Fruit fly (Drosophila melanogaster): ENCODE data around the gene Cyp4s3.

Cyp4s3 gene

DNA sequence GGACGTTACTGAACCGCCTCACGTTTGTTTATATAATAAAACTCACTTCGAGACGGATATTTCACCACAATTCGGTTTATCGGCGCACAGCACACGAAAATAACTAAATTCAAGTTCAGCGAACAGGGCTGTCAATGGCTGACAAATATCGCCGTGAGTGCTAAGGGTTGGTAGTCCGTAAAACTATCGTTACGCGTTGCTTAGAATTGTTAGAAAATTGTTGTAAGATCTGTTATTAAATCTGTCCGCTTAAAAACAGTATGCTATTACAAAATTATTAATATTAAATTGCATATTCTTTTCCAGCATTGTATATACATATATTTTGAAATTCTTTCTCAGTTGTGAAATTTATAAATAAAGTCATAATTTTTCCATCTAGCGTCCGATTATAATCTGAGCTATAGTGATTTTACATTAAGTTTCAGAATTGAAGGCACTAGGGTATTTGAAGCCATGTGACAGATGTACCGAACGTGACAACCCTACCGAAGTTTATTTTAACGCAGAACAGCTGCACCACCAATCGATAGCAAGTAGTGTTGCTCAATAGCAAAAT lies 31.7 kb downstream of the Cyp4s3 start, which contains the start of gene Cox17:
Cox17 (minus strand) TSS at position 120 of the 559 bp plus-strand sequence.
- TF ChIP-seq psq (optimal IDR thresholded peaks at IDR 0.05), result no peak
- no peak for TF ChIP-seq insv (optimal IDR thresholded peaks at IDR 0.05)
- no peak for TF ChIP-seq h (optimal IDR thresholded peaks at IDR 0.05)

dm6 chrX:15082681-15083080 lies 33.7 kb downstream of the Cyp4s3 start, which contains the start of gene CG33178:
Gene CG33178 (plus strand): TSS chrX:15082827.
- TF ChIP-seq h (optimal IDR thresholded peaks at IDR 0.05) (no peak), Myc (optimal IDR thresholded peaks at IDR 0.05) (no peak), insv (optimal IDR thresholded peaks at IDR 0.05) (no peak), Sin3A (optimal IDR thresholded peaks at IDR 0.05) (no peak), ttk (optimal IDR thresholded peaks at IDR 0.05) (no peak), psq (optimal IDR thresholded peaks at IDR 0.05) (no peak)

dm6 chrX:15080780-15081402 lies 35.5 kb downstream of the Cyp4s3 start, which contains the start of gene CG33177:
Gene CG33177 (plus strand): TSS chrX:15081367.
- no peak for TF ChIP-seq Sin3A (optimal IDR thresholded peaks at IDR 0.05)
- no peak for TF ChIP-seq Myc (optimal IDR thresholded peaks at IDR 0.05)
- no peak for TF ChIP-seq h (optimal IDR thresholded peaks at IDR 0.05)
- TF ChIP-seq insv (optimal IDR thresholded peaks at IDR 0.05), result no peak
- no peak for TF ChIP-seq psq (optimal IDR thresholded peaks at IDR 0.05)
- TF ChIP-seq ttk (optimal IDR thresholded peaks at IDR 0.05), result no peak

dm6 chrX:15079945-15080344 lies 36.4 kb downstream of the Cyp4s3 start:
- TF ChIP-seq h (optimal IDR thresholded peaks at IDR 0.05) (no peak), insv (optimal IDR thresholded peaks at IDR 0.05) (no peak), Sin3A (optimal IDR thresholded peaks at IDR 0.05) (no peak), psq (optimal IDR thresholded peaks at IDR 0.05) (no peak), Myc (optimal IDR thresholded peaks at IDR 0.05) (no peak), ttk (optimal IDR thresholded peaks at IDR 0.05) (no peak)

- TF ChIP-seq insv (optimal IDR thresholded peaks at IDR 0.05) (no peak), ttk (optimal IDR thresholded peaks at IDR 0.05) (no peak), psq (optimal IDR thresholded peaks at IDR 0.05) (no peak), Myc (optimal IDR thresholded peaks at IDR 0.05) (no peak), h (optimal IDR thresholded peaks at IDR 0.05) (no peak), Sin3A (optimal IDR thresholded peaks at IDR 0.05) (no peak)
Observed at dm6 chrX:15079163-15079809, 37.1 kb downstream of the Cyp4s3 start.

DNA sequence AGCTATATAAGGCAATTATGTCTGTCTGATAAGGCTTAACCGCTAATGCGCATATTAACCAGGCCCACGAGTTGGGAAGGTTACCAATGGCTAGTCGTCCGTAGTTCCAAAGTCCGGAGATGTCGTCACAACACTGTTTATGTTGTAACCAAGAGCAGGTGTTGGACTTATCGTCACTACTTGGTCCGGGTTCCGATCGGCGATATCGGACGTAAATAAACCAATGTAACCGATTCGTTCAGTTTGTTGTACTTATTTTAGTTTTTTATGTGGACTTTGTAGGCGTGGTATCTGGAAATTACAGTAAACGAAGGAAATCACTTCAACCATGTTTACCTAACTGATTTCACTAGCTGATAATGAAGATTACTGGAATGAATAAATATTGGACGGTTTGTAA lies 37.9 kb downstream of the Cyp4s3 start:
- TF ChIP-seq Sin3A (optimal IDR thresholded peaks at IDR 0.05), result no peak
- no peak for TF ChIP-seq insv (optimal IDR thresholded peaks at IDR 0.05)
- no peak for TF ChIP-seq Myc (optimal IDR thresholded peaks at IDR 0.05)
- TF ChIP-seq psq (optimal IDR thresholded peaks at IDR 0.05), result no peak
- no peak for TF ChIP-seq h (optimal IDR thresholded peaks at IDR 0.05)
- TF ChIP-seq ttk (optimal IDR thresholded peaks at IDR 0.05), result no peak

DNA sequence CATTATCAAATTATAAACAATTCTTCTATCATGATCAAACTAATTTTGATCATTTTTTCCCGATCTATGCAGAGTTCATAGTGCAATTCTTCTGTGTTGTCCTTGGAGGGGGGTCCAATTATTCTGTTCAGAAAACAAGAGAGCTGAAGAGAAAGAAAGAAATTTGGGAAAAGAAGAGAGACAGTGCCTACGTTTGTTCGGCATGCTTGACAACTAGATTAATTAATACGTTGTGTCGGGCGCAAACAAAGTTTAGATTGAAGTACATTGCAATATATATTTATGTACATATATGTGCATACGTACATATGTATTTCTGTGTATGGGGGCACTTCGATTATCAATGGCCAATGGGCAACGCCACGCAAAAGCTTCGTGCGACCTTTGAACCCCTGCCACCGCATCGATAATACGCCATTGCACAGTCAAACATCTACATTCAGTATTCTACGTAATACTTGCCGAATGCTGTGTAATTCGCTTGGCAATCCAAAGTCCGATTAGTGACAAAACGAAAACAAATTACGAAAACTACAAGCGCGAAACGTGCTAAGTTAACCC lies 38.7 kb downstream of the Cyp4s3 start:
- no peak for TF ChIP-seq ttk (optimal IDR thresholded peaks at IDR 0.05)
- TF ChIP-seq Myc (optimal IDR thresholded peaks at IDR 0.05), result no peak
- TF ChIP-seq h (optimal IDR thresholded peaks at IDR 0.05), result no peak
- TF ChIP-seq psq (optimal IDR thresholded peaks at IDR 0.05), result no peak
- no peak for TF ChIP-seq Sin3A (optimal IDR thresholded peaks at IDR 0.05)
- TF ChIP-seq insv (optimal IDR thresholded peaks at IDR 0.05), result no peak

DNA sequence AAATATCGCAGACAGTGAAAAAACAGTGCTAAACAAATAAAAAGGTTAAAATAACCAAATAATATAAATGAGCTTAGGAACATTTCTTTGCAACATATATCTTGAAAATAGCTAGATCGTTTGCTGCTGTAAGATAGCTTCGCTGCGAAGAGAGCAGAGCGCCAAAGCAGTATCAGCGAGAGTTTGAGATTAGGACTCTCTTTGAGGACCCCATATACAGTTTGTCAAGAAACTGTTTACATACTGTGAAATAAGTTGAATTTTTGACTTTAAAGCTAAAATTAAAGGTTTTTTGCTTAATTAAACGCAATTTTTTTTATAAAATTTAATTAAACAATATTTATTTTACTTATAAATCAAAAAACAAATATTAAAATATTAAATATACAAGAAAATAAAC lies 39.7 kb downstream of the Cyp4s3 start:
- TF ChIP-seq insv (optimal IDR thresholded peaks at IDR 0.05), result no peak
- no peak for TF ChIP-seq psq (optimal IDR thresholded peaks at IDR 0.05)
- TF ChIP-seq h (optimal IDR thresholded peaks at IDR 0.05), result no peak
- no peak for TF ChIP-seq ttk (optimal IDR thresholded peaks at IDR 0.05)
- TF ChIP-seq Sin3A (optimal IDR thresholded peaks at IDR 0.05), result no peak
- TF ChIP-seq Myc (optimal IDR thresholded peaks at IDR 0.05), result no peak

DNA sequence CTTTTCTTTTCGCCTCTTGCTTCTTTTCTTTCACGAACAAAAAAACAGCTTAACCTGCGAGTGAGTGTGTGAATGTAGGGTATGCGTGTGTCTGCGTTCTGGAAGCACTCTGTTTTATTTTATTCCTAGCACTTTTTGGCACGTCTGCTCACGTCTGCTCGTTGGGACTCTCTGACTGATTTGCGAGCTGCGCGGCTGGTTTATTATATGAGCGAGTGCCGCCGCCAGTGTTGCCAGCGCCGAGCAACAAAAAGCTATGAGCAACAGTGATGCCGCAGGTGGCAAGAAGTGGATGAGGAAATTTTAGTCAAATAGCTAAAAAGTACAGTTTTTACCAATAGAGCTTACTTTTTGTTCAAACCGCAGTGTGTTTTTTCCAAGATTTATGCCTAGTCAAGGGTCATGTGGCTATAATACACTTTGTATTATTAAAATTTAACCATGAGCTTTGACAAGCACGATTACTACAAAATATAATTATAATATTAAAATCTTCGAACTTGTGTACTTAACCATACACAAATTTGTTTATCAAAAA lies 40.2 kb downstream of the Cyp4s3 start, which contains the start of gene Lsd-2:
Lsd-2 (minus strand) TSS at position 183 of the 538 bp plus-strand sequence.
- no peak for TF ChIP-seq h (optimal IDR thresholded peaks at IDR 0.05)
- TF ChIP-seq ttk (optimal IDR thresholded peaks at IDR 0.05), result no peak
- no peak for TF ChIP-seq Sin3A (optimal IDR thresholded peaks at IDR 0.05)
- no peak for TF ChIP-seq insv (optimal IDR thresholded peaks at IDR 0.05)
- no peak for TF ChIP-seq psq (optimal IDR thresholded peaks at IDR 0.05)
- no peak for TF ChIP-seq Myc (optimal IDR thresholded peaks at IDR 0.05)

dm6 chrX:15075485-15076037 lies 40.8 kb downstream of the Cyp4s3 start:
- TF ChIP-seq Sin3A (optimal IDR thresholded peaks at IDR 0.05) (no peak), h (optimal IDR thresholded peaks at IDR 0.05) (no peak), psq (optimal IDR thresholded peaks at IDR 0.05) (no peak), ttk (optimal IDR thresholded peaks at IDR 0.05) (no peak), Myc (optimal IDR thresholded peaks at IDR 0.05) (no peak), insv (optimal IDR thresholded peaks at IDR 0.05) (no peak)

- no peak for TF ChIP-seq Myc (optimal IDR thresholded peaks at IDR 0.05)
- no peak for TF ChIP-seq insv (optimal IDR thresholded peaks at IDR 0.05)
Observed at dm6 chrX:15074646-15075351, 41.5 kb downstream of the Cyp4s3 start.

All from Kc167 (cell line).